Worm (Caenorhabditis elegans) whole organism, midembryonic: Measurements from ENCODE around the gene mrps-26.

Source experiments
- T22C8.4 ChIP-seq: fragments of 200-800 bp; sonication (Bioruptor generic); IDR thresholded peaks from 2 replicates; pipeline ENCODE4 v1.3.6; 2022; ENCODE audit warnings: missing genetic modification characterization, missing compliant biosample characterization
- cog-1 ChIP-seq: sonication (generic microtip); optimal IDR thresholded peaks from 2 replicates; lab custom pipeline; 2016; ENCODE audit warnings: missing genetic modification characterization, missing compliant biosample characterization
- flt-1 ChIP-seq: fragments of 200-800 bp; sonication (Bioruptor generic); IDR thresholded peaks from 2 replicates; pipeline ENCODE4 v1.3.6; 2022; ENCODE audit warnings: missing genetic modification characterization, missing compliant biosample characterization
- klf-2 ChIP-seq: fragments of 200-800 bp; sonication (Bioruptor generic); conservative IDR thresholded peaks from 2 replicates; pipeline ENCODE4 v1.3.6; 2022; ENCODE audit warnings: missing genetic modification reagents, missing genetic modification characterization, missing compliant biosample characterization
- med-1 ChIP-seq: sonication (generic microtip); optimal IDR thresholded peaks from 2 replicates; lab custom pipeline; 2017; ENCODE audit warnings: missing genetic modification characterization, mild to moderate bottlenecking, missing compliant biosample characterization, antibody characterized with exemption, missing genetic modification reagents; ENCODE audit not compliant: insufficient read depth
- ref-1 ChIP-seq: fragments of 200-800 bp; sonication (Bioruptor generic); conservative IDR thresholded peaks from 2 replicates; pipeline ENCODE4 v1.3.6; 2022; ENCODE audit warnings: missing genetic modification reagents, missing genetic modification characterization, missing compliant biosample characterization
- tab-1 ChIP-seq: fragments of 200-800 bp; sonication (Bioruptor generic); IDR thresholded peaks from 2 replicates; pipeline ENCODE4 v1.3.6; 2022; ENCODE audit warnings: missing genetic modification characterization, missing compliant biosample characterization
- ztf-23 ChIP-seq: fragments of 200-800 bp; sonication (Bioruptor generic); IDR thresholded peaks from 2 replicates; pipeline ENCODE4 v1.3.6; 2022; ENCODE audit warnings: missing genetic modification reagents, missing genetic modification characterization, missing compliant biosample characterization
- ztf-29 ChIP-seq: fragments of 200-800 bp; sonication (Bioruptor generic); IDR thresholded peaks from 2 replicates; pipeline ENCODE4 v1.3.6; 2022; ENCODE audit warnings: missing genetic modification reagents, missing genetic modification characterization, missing compliant biosample characterization

mrps-26 gene

ce11 chrIII:5229511-5230250 lies 4.7 kb upstream of the mrps-26 start:
- TF ChIP-seq flt-1 (GFP tag; lab: Robert Waterston, UW): no peak
- no peak for TF ChIP-seq klf-2 (GFP tag; lab: Robert Waterston, UW)
- TF ChIP-seq ztf-23 (GFP tag; lab: Robert Waterston, UW): no peak
- TF ChIP-seq ref-1 (GFP tag; lab: Robert Waterston, UW): no peak
- no peak for TF ChIP-seq med-1 (GFP tag; lab: Kevin White, UChicago)
- TF ChIP-seq cog-1 (tag; lab: Kevin White, UChicago): no peak
- no peak for TF ChIP-seq ztf-29
- no peak for TF ChIP-seq T22C8.4 (GFP tag; lab: Robert Waterston, UW)
- TF ChIP-seq tab-1 (GFP tag; lab: Robert Waterston, UW): no peak

ce11 chrIII:5230415-5230814 lies 4.0 kb upstream of the mrps-26 start, which contains the start of gene prmt-5:
Gene prmt-5, plus strand, starts transcription at chrIII:5230555.
- TF ChIP-seq klf-2 (GFP tag; lab: Robert Waterston, UW) (no peak), ztf-29 (no peak), cog-1 (tag; lab: Kevin White, UChicago) (no peak), tab-1 (GFP tag; lab: Robert Waterston, UW) (no peak), flt-1 (GFP tag; lab: Robert Waterston, UW) (no peak), T22C8.4 (GFP tag; lab: Robert Waterston, UW) (no peak), ztf-23 (GFP tag; lab: Robert Waterston, UW) (no peak), med-1 (GFP tag; lab: Kevin White, UChicago) (no peak), ref-1 (GFP tag; lab: Robert Waterston, UW) (no peak)

DNA sequence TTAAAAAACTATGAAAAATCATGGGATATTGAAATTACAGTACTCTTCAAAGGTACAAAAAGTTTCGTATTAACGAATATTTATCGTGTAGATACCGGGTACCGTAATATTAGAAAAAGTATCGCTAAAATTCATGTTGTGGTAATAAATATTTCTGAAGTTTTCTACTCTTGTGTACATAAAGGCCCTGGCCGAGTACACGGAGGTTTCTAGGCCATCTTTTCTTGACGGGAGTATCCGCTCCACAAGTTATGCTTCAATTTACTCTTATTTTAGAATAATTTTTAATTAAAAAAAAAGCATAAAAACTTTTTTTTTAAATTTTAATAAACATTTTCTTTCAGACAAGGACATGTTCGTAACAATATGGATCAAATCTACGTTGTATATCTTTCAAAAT lies 1.3 kb upstream of the mrps-26 start:
- no peak for TF ChIP-seq ref-1 (GFP tag; lab: Robert Waterston, UW)
- TF ChIP-seq T22C8.4 (GFP tag; lab: Robert Waterston, UW): no peak
- no peak for TF ChIP-seq klf-2 (GFP tag; lab: Robert Waterston, UW)
- no peak for TF ChIP-seq tab-1 (GFP tag; lab: Robert Waterston, UW)
- TF ChIP-seq med-1 (GFP tag; lab: Kevin White, UChicago): no peak
- TF ChIP-seq flt-1 (GFP tag; lab: Robert Waterston, UW): no peak
- no peak for TF ChIP-seq ztf-29
- TF ChIP-seq ztf-23 (GFP tag; lab: Robert Waterston, UW): no peak
- no peak for TF ChIP-seq cog-1 (tag; lab: Kevin White, UChicago)

- TF ChIP-seq klf-2 (GFP tag; lab: Robert Waterston, UW) (no peak), med-1 (GFP tag; lab: Kevin White, UChicago) (no peak), tab-1 (GFP tag; lab: Robert Waterston, UW) (no peak), flt-1 (GFP tag; lab: Robert Waterston, UW) (no peak), T22C8.4 (GFP tag; lab: Robert Waterston, UW) (no peak), ztf-29 (no peak), cog-1 (tag; lab: Kevin White, UChicago) (no peak), ztf-23 (GFP tag; lab: Robert Waterston, UW) (no peak)
Observed at ce11 chrIII:5236104-5236503, 1.7 kb downstream of the mrps-26 start, which contains the start of gene prx-10. Gene prx-10, plus strand, starts transcription at chrIII:5236404.

- TF ChIP-seq ztf-23 (GFP tag; lab: Robert Waterston, UW) (no peak), ztf-29 (no peak), klf-2 (GFP tag; lab: Robert Waterston, UW) (no peak), cog-1 (tag; lab: Kevin White, UChicago) (no peak)
Observed at ce11 chrIII:5241854-5242253, 7.4 kb downstream of the mrps-26 start.

DNA sequence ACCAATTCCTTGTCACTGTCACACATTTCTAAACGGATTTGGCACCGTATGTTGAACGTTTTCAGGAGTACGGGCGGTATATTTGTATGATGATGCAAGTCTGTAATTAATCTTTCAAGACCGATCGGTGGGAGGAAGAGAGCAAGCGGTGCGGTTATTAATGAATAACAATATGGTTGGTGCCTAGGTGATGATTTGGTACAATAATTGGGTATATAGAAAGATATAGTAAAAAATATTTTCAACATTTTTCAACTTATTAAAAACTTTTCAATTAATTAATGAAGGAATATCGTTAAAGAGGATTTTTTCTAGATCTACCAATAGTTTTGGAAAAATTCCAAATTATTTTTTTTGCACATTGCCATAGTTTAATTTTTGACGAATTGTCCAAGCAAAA lies 10.1 kb downstream of the mrps-26 start, which contains the start of gene cnd-1:
TSS of gene cnd-1 (minus strand) at position 101 of the 400 bp plus-strand sequence.
- no peak for TF ChIP-seq ztf-23 (GFP tag; lab: Robert Waterston, UW)
- no peak for TF ChIP-seq T22C8.4 (GFP tag; lab: Robert Waterston, UW)
- no peak for TF ChIP-seq flt-1 (GFP tag; lab: Robert Waterston, UW)
- TF ChIP-seq klf-2 (GFP tag; lab: Robert Waterston, UW): no peak
- no peak for TF ChIP-seq ref-1 (GFP tag; lab: Robert Waterston, UW)
- TF ChIP-seq med-1 (GFP tag; lab: Kevin White, UChicago): no peak
- TF ChIP-seq ztf-29: no peak
- no peak for TF ChIP-seq tab-1 (GFP tag; lab: Robert Waterston, UW)
- TF ChIP-seq cog-1 (tag; lab: Kevin White, UChicago): no peak

DNA sequence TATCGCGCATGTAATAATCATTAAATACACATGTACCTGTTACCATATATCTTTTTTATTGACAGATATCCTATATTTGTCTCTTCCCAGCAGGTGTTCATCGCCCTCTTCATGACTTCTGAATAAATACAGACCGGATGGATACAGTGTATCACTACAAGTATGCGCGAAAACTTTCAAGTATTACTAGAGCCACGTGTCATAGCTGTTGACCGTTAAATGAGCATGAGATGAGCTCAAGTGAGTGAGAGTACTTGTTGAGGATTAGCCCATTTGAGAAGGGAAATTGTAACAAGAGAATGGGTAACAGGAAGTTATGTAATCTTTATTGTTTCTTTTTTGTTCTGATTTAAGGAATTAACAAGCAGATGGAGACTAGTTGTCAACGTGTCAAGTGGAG lies 10.7 kb downstream of the mrps-26 start:
- no peak for TF ChIP-seq T22C8.4 (GFP tag; lab: Robert Waterston, UW)
- TF ChIP-seq cog-1 (tag; lab: Kevin White, UChicago): no peak
- TF ChIP-seq ztf-29: no peak
- no peak for TF ChIP-seq med-1 (GFP tag; lab: Kevin White, UChicago)
- TF ChIP-seq ref-1 (GFP tag; lab: Robert Waterston, UW): no peak
- no peak for TF ChIP-seq klf-2 (GFP tag; lab: Robert Waterston, UW)
- TF ChIP-seq ztf-23 (GFP tag; lab: Robert Waterston, UW): no peak
- TF ChIP-seq tab-1 (GFP tag; lab: Robert Waterston, UW): no peak
- TF ChIP-seq flt-1 (GFP tag; lab: Robert Waterston, UW): no peak

DNA sequence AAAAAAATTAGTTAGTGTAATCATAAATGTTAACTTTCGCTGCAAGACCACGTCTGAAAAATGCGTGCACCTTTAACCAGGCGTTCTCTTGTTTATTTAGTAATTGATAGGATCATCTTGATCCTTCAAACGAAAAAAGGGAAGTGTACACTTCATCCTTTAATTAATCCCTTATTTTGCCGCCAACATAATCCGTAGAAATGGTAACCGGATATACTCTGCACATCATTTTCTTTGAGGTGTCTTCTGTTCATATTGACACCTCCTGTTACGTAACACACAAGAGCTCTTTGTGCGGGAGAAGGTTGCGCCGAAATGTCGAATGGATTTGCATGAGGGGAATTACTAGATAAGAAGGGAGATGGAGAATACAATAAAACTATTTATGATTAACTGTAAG lies 14.3 kb downstream of the mrps-26 start:
- TF ChIP-seq klf-2 (GFP tag; lab: Robert Waterston, UW) (no peak), ztf-29 (no peak), ref-1 (GFP tag; lab: Robert Waterston, UW) (no peak), flt-1 (GFP tag; lab: Robert Waterston, UW) (no peak), med-1 (GFP tag; lab: Kevin White, UChicago) (no peak), T22C8.4 (GFP tag; lab: Robert Waterston, UW) (no peak), cog-1 (tag; lab: Kevin White, UChicago) (no peak), ztf-23 (GFP tag; lab: Robert Waterston, UW) (no peak), tab-1 (GFP tag; lab: Robert Waterston, UW) (no peak)

ce11 chrIII:5254108-5254507 lies 19.7 kb downstream of the mrps-26 start, which contains the start of the genes sumv-1 and gop-1:
Gene sumv-1, minus strand, starts transcription at chrIII:5254187.
Gene gop-1, plus strand, starts transcription at chrIII:5254438.
- no peak for TF ChIP-seq T22C8.4 (GFP tag; lab: Robert Waterston, UW)
- TF ChIP-seq flt-1 (GFP tag; lab: Robert Waterston, UW): no peak
- TF ChIP-seq ztf-23 (GFP tag; lab: Robert Waterston, UW): no peak
- TF ChIP-seq ref-1 (GFP tag; lab: Robert Waterston, UW): no peak
- TF ChIP-seq cog-1 (tag; lab: Kevin White, UChicago): no peak
- no peak for TF ChIP-seq klf-2 (GFP tag; lab: Robert Waterston, UW)
- no peak for TF ChIP-seq med-1 (GFP tag; lab: Kevin White, UChicago)
- no peak for TF ChIP-seq ztf-29
- TF ChIP-seq tab-1 (GFP tag; lab: Robert Waterston, UW): no peak
